Fruit fly (Drosophila melanogaster) whole organism, embryonic: Measurements from ENCODE around the gene Rfx.

Experiments
- CG10274 ChIP-seq: fragments of 200-800 bp; sonication (Bioruptor generic); optimal IDR thresholded peaks from 3 replicates; lab custom pipeline; 2017; ENCODE audit warnings: missing biosample characterization, mild to moderate bottlenecking, missing genetic modification characterization
- CG16863 ChIP-seq: fragments of 200-800 bp; sonication (Bioruptor generic); optimal IDR thresholded peaks from 3 replicates; lab custom pipeline; 2016; ENCODE audit warnings: missing biosample characterization, missing genetic modification characterization
- Hmr ChIP-seq: fragments of 200-800 bp; sonication (Bioruptor generic); optimal IDR thresholded peaks from 3 replicates; lab custom pipeline; 2017; ENCODE audit warnings: mild to moderate bottlenecking, missing biosample characterization, missing genetic modification reagents, missing genetic modification characterization
- gce ChIP-seq: fragments of 200-800 bp; sonication (Bioruptor generic); IDR thresholded peaks from 3 replicates; pipeline ENCODE4 v1.3.6; 2022; ENCODE audit warnings: missing biosample characterization, missing genetic modification characterization
- maf-S ChIP-seq: fragments of 200-800 bp; sonication (Bioruptor generic); optimal IDR thresholded peaks from 2 replicates; lab custom pipeline; 2016; ENCODE audit warnings: missing biosample characterization, missing genetic modification characterization
- tio ChIP-seq: fragments of 200-800 bp; sonication (Bioruptor generic); optimal IDR thresholded peaks from 2 replicates; lab custom pipeline; 2017; ENCODE audit warnings: missing biosample characterization, missing genetic modification characterization, inconsistent platforms

dm6 chr3R:10395233-10395815, 17.5 kb upstream of the Rfx start:
- TF ChIP-seq gce (GFP tag; lab: Robert Waterston, UW) (no peak), CG16863 (no peak), CG10274 (GFP tag; lab: Kevin White, UChicago) (no peak), Hmr (GFP tag; lab: Kevin White, UChicago) (no peak), tio (GFP tag; lab: Kevin White, UChicago) (no peak), maf-S (GFP tag; lab: Kevin White, UChicago) (no peak)
